Fruit fly (Drosophila melanogaster) whole organism, prepupa: ENCODE measurements around the gene CG14982.

Experiments
- Blimp-1 ChIP-seq: fragments of 200-800 bp; sonication (Bioruptor generic); optimal IDR thresholded peaks from 3 replicates; lab custom pipeline; 2017; ENCODE audit warnings: missing biosample characterization, missing genetic modification characterization, mild to moderate bottlenecking, moderate library complexity, missing genetic modification reagents
- CG10631 ChIP-seq: fragments of 200-800 bp; sonication (Bioruptor generic); optimal IDR thresholded peaks from 2 replicates; lab custom pipeline; 2016; ENCODE audit warnings: missing biosample characterization, missing genetic modification characterization
- CG11294 ChIP-seq: fragments of 200-800 bp; sonication (Bioruptor generic); IDR thresholded peaks from 2 replicates; pipeline ENCODE4 v1.3.6; 2022; ENCODE audit warnings: missing biosample characterization, missing genetic modification characterization
- CG11762 ChIP-seq: fragments of 200-800 bp; sonication (Bioruptor generic); optimal IDR thresholded peaks from 3 replicates; lab custom pipeline; 2016; ENCODE audit warnings: missing biosample characterization, missing genetic modification characterization; ENCODE audit not compliant: insufficient read depth
- CG11902 ChIP-seq: fragments of 200-800 bp; sonication (Bioruptor generic); optimal IDR thresholded peaks from 3 replicates; lab custom pipeline; 2016; ENCODE audit warnings: missing biosample characterization, missing genetic modification characterization
- CG31627 ChIP-seq: fragments of 200-800 bp; sonication (Bioruptor generic); optimal IDR thresholded peaks from 3 replicates; lab custom pipeline; 2016; ENCODE audit warnings: missing biosample characterization, missing genetic modification characterization
- CG32006 ChIP-seq: fragments of 200-800 bp; sonication (Bioruptor generic); optimal IDR thresholded peaks from 3 replicates; lab custom pipeline; 2017; ENCODE audit warnings: missing biosample characterization, mild to moderate bottlenecking, missing genetic modification characterization
- CG3919 ChIP-seq: fragments of 200-800 bp; sonication (Bioruptor generic); optimal IDR thresholded peaks from 3 replicates; lab custom pipeline; 2016; ENCODE audit warnings: missing biosample characterization, missing genetic modification characterization
- CG6276 ChIP-seq: fragments of 200-800 bp; sonication (Bioruptor generic); optimal IDR thresholded peaks from 2 replicates; lab custom pipeline; 2017; ENCODE audit warnings: missing biosample characterization, mild to moderate bottlenecking, missing genetic modification characterization
- CG6792 ChIP-seq: fragments of 200-800 bp; sonication (Bioruptor generic); optimal IDR thresholded peaks from 3 replicates; lab custom pipeline; 2016; ENCODE audit warnings: missing biosample characterization, missing genetic modification characterization
- CG6808 ChIP-seq: fragments of 200-800 bp; sonication (Bioruptor generic); optimal IDR thresholded peaks from 3 replicates; lab custom pipeline; 2017; ENCODE audit warnings: missing biosample characterization, missing genetic modification characterization, mild to moderate bottlenecking, moderate library complexity, missing genetic modification reagents
- CG6854 ChIP-seq: fragments of 200-800 bp; sonication (Bioruptor generic); optimal IDR thresholded peaks from 2 replicates; lab custom pipeline; 2017; ENCODE audit warnings: missing biosample characterization, mild to moderate bottlenecking, missing genetic modification characterization
- CG7368 ChIP-seq: fragments of 200-800 bp; sonication (Bioruptor generic); optimal IDR thresholded peaks from 3 replicates; lab custom pipeline; 2016; ENCODE audit warnings: missing biosample characterization, missing genetic modification characterization
- CG8319 ChIP-seq: fragments of 200-800 bp; sonication (Bioruptor generic); optimal IDR thresholded peaks from 3 replicates; lab custom pipeline; 2016; ENCODE audit warnings: missing biosample characterization, missing genetic modification characterization
- CG9139 ChIP-seq: fragments of 200-800 bp; sonication (Bioruptor generic); optimal IDR thresholded peaks from 3 replicates; lab custom pipeline; 2017; ENCODE audit warnings: missing biosample characterization, mild to moderate bottlenecking, missing genetic modification characterization
- Eip78C ChIP-seq: fragments of 200-800 bp; sonication (Bioruptor generic); peaks from one replicate; lab custom pipeline; 2016; ENCODE audit warnings: missing biosample characterization, missing genetic modification characterization
- Eip93F ChIP-seq: fragments of 200-800 bp; sonication (Bioruptor generic); optimal IDR thresholded peaks from 2 replicates; lab custom pipeline; 2016; ENCODE audit warnings: missing biosample characterization, mild to moderate bottlenecking, missing genetic modification characterization
- Ets96B ChIP-seq: fragments of 200-800 bp; optimal IDR thresholded peaks from 2 replicates; lab custom pipeline; 2019; ENCODE audit warnings: missing biosample characterization, mild to moderate bottlenecking, missing genetic modification characterization, moderate library complexity
- Hr38 ChIP-seq: sonication (Bioruptor generic); optimal IDR thresholded peaks from 2 replicates; lab custom pipeline; 2016; ENCODE audit warnings: missing biosample characterization, missing genetic modification characterization
- Hr39 ChIP-seq: fragments of 200-800 bp; sonication (Bioruptor generic); optimal IDR thresholded peaks from 2 replicates; lab custom pipeline; 2016; ENCODE audit warnings: missing biosample characterization, missing genetic modification characterization
- Met ChIP-seq: fragments of 200-800 bp; sonication (Bioruptor generic); optimal IDR thresholded peaks from 3 replicates; lab custom pipeline; 2016; ENCODE audit warnings: missing biosample characterization, missing genetic modification characterization
- OdsH ChIP-seq: fragments of 200-800 bp; sonication (Bioruptor generic); optimal IDR thresholded peaks from 3 replicates; lab custom pipeline; 2016; ENCODE audit warnings: missing biosample characterization, missing genetic modification characterization
- Smox ChIP-seq: fragments of 200-800 bp; sonication (Bioruptor generic); optimal IDR thresholded peaks from 3 replicates; lab custom pipeline; 2016; ENCODE audit warnings: missing biosample characterization, missing genetic modification characterization
- Sox102F ChIP-seq: fragments of 200-800 bp; sonication (Bioruptor generic); optimal IDR thresholded peaks from 2 replicates; lab custom pipeline; 2016; ENCODE audit warnings: missing biosample characterization, mild to moderate bottlenecking, missing genetic modification characterization
- Sox14 ChIP-seq: fragments of 200-800 bp; sonication (Bioruptor generic); optimal IDR thresholded peaks from 3 replicates; lab custom pipeline; 2016; ENCODE audit warnings: missing biosample characterization, missing genetic modification characterization
- achi ChIP-seq: fragments of 200-800 bp; sonication (Bioruptor generic); optimal IDR thresholded peaks from 3 replicates; lab custom pipeline; 2016; ENCODE audit warnings: missing biosample characterization, missing genetic modification characterization
- acj6 ChIP-seq: fragments of 200-800 bp; sonication (Bioruptor generic); optimal IDR thresholded peaks from 3 replicates; lab custom pipeline; 2016; ENCODE audit warnings: missing biosample characterization, missing genetic modification characterization
- cyc ChIP-seq: fragments of 200-800 bp; sonication (Bioruptor generic); optimal IDR thresholded peaks from 3 replicates; lab custom pipeline; 2016; ENCODE audit warnings: missing biosample characterization, missing genetic modification characterization
- dsx ChIP-seq: fragments of 200-800 bp; optimal IDR thresholded peaks from 3 replicates; lab custom pipeline; 2019; ENCODE audit warnings: missing biosample characterization, mild to moderate bottlenecking, missing genetic modification characterization, moderate library complexity; ENCODE audit not compliant: poor library complexity, severe bottlenecking
- eg ChIP-seq: fragments of 200-800 bp; sonication (Bioruptor generic); IDR thresholded peaks from 3 replicates; pipeline ENCODE4 v1.3.6; 2022; ENCODE audit warnings: missing biosample characterization, missing genetic modification characterization
- esn ChIP-seq: fragments of 200-800 bp; sonication (Bioruptor generic); optimal IDR thresholded peaks from 2 replicates; lab custom pipeline; 2016; ENCODE audit warnings: missing biosample characterization, mild to moderate bottlenecking, missing genetic modification characterization, moderate library complexity
- fd59A ChIP-seq: fragments of 200-800 bp; sonication (Bioruptor generic); optimal IDR thresholded peaks from 2 replicates; lab custom pipeline; 2017; ENCODE audit warnings: missing biosample characterization, mild to moderate bottlenecking, missing genetic modification characterization, missing genetic modification reagents
- fkh ChIP-seq: fragments of 200-800 bp; sonication (Bioruptor generic); optimal IDR thresholded peaks from 3 replicates; lab custom pipeline; 2017; ENCODE audit warnings: missing biosample characterization, mild to moderate bottlenecking, missing genetic modification characterization, moderate library complexity
- lz ChIP-seq: fragments of 200-800 bp; sonication (Bioruptor generic); optimal IDR thresholded peaks from 3 replicates; lab custom pipeline; 2016; ENCODE audit warnings: missing biosample characterization, missing genetic modification characterization
- net ChIP-seq: fragments of 200-800 bp; sonication (Bioruptor generic); optimal IDR thresholded peaks from 3 replicates; lab custom pipeline; 2016; ENCODE audit warnings: missing biosample characterization, missing genetic modification characterization
- pdm3 ChIP-seq: fragments of 200-800 bp; sonication (Bioruptor generic); optimal IDR thresholded peaks from 3 replicates; lab custom pipeline; 2016; ENCODE audit warnings: missing biosample characterization, missing genetic modification characterization
- salr ChIP-seq, 2 experiments: fragments of 200-800 bp; sonication (Bioruptor generic); optimal IDR thresholded peaks; 3 replicates each; lab custom pipeline; 2016 to 2018; ENCODE audit warnings: missing biosample characterization in 2 of 2, missing genetic modification characterization in 2 of 2, mild to moderate bottlenecking in 1 of 2
- spab ChIP-seq: fragments of 200-800 bp; sonication (Bioruptor generic); optimal IDR thresholded peaks from 2 replicates; lab custom pipeline; 2017; ENCODE audit warnings: missing biosample characterization, mild to moderate bottlenecking, missing genetic modification characterization, missing genetic modification reagents
- ss ChIP-seq, 2 experiments: fragments of 200-800 bp; sonication (Bioruptor generic); optimal IDR thresholded peaks; 2 replicates in 1 of 2; 3 replicates in 1 of 2; lab custom pipeline; 2017 to 2018; ENCODE audit warnings: mild to moderate bottlenecking in 2 of 2, missing biosample characterization in 2 of 2, missing genetic modification characterization in 2 of 2, moderate library complexity in 1 of 2
- svp ChIP-seq: fragments of 200-800 bp; sonication (Bioruptor generic); peaks from one replicate; lab custom pipeline; 2016; ENCODE audit warnings: missing biosample characterization, missing genetic modification characterization
- topi ChIP-seq: fragments of 200-800 bp; sonication (Bioruptor generic); optimal IDR thresholded peaks from 3 replicates; lab custom pipeline; 2016; ENCODE audit warnings: missing biosample characterization, missing genetic modification characterization
- vri ChIP-seq: fragments of 200-800 bp; sonication (Bioruptor generic); optimal IDR thresholded peaks from 3 replicates; lab custom pipeline; 2016; ENCODE audit warnings: missing biosample characterization, mild to moderate bottlenecking, missing genetic modification characterization

Gene CG14982

dm6 chr3L:3898978-3899377 is 43.5 kb upstream of the CG14982 start, which contains the start of gene Ccz1:
TSS of gene Ccz1 (minus strand) at chr3L:3899156.
- TF ChIP-seq CG6276 (GFP tag; lab: Kevin White, UChicago) (no peak), fkh (peak; percentile 100), Hr38 (GFP tag; lab: Kevin White, UChicago) (peak; percentile 35), achi (GFP tag; lab: Kevin White, UChicago) (no peak), lz (GFP tag; lab: Kevin White, UChicago) (peak; percentile 32), CG32006 (GFP tag; lab: Kevin White, UChicago) (no peak), OdsH (GFP tag; lab: Kevin White, UChicago) (peak; percentile 26), Met (GFP tag; lab: Kevin White, UChicago) (peak; percentile 27), acj6 (GFP tag; lab: Kevin White, UChicago) (peak; percentile 26), cyc (GFP tag; lab: Kevin White, UChicago) (peak; percentile 40), CG7368 (GFP tag; lab: Kevin White, UChicago) (no peak), vri (peak; percentile 20), CG9139 (GFP tag; lab: Kevin White, UChicago) (peak; percentile 4), Smox (GFP tag; lab: Kevin White, UChicago) (peak; percentile 41), eg (GFP tag; lab: Robert Waterston, UW) (no peak), pdm3 (GFP tag; lab: Kevin White, UChicago) (peak; percentile 46), dsx (GFP tag; lab: Kevin White, UChicago) (no peak), Eip78C (GFP tag; lab: Kevin White, UChicago) (peak; percentile 74), salr (GFP tag; optimal IDR thresholded peaks at IDR 0.05; lab: Kevin White, UChicago) (no peak), Hr39 (GFP tag; lab: Kevin White, UChicago) (peak; percentile 16), Sox14 (GFP tag; lab: Kevin White, UChicago) (peak; percentile 12), CG31627 (peak; percentile 44), svp (GFP tag; lab: Kevin White, UChicago) (peak; percentile 37), esn (GFP tag; lab: Kevin White, UChicago) (peak; percentile 57), CG10631 (peak; percentile 55)

dm6 chr3L:3901865-3902490 is 40.5 kb upstream of the CG14982 start:
- TF ChIP-seq dsx (GFP tag; lab: Kevin White, UChicago) (peak; percentile 69), vri (peak; percentile 5), CG6808 (peak; percentile 60), CG11294 (GFP tag; lab: Robert Waterston, UW) (no peak), topi (GFP tag; lab: Kevin White, UChicago) (no peak), CG6276 (GFP tag; lab: Kevin White, UChicago) (peak; percentile 51), spab (GFP tag; lab: Kevin White, UChicago) (peak; percentile 7), Eip78C (GFP tag; lab: Kevin White, UChicago) (peak; percentile 44), Sox14 (GFP tag; lab: Kevin White, UChicago) (peak; percentile 86), fkh (peak; percentile 49), ss (GFP tag; optimal IDR thresholded peaks at IDR 0.05; lab: Kevin White, UChicago) (peak; percentile 42 to 62)

dm6 chr3L:3902491-3903198 is 39.9 kb upstream of the CG14982 start, which contains the start of gene Ubi-p63E:
TSS of gene Ubi-p63E (minus strand) at chr3L:3903184.
- TF ChIP-seq CG10631 (peak; percentile 71), lz (GFP tag; lab: Kevin White, UChicago) (peak; percentile 77), Eip93F (GFP tag; lab: Kevin White, UChicago) (no peak), CG11902 (peak; percentile 59), Eip78C (GFP tag; lab: Kevin White, UChicago) (peak; percentile 90), CG3919 (GFP tag; lab: Kevin White, UChicago) (peak; percentile 53), CG7368 (GFP tag; lab: Kevin White, UChicago) (peak; percentile 28), CG32006 (GFP tag; lab: Kevin White, UChicago) (peak; percentile 72), esn (GFP tag; lab: Kevin White, UChicago) (peak; percentile 76), dsx (GFP tag; lab: Kevin White, UChicago) (no peak), fd59A (GFP tag; lab: Kevin White, UChicago) (peak; percentile 35), CG11762 (no peak), Blimp-1 (no peak), net (peak; percentile 65), Sox102F (peak; percentile 62), Sox14 (GFP tag; lab: Kevin White, UChicago) (no peak), Ets96B (tag; lab: Kevin White, UChicago) (peak; percentile 31), CG9139 (GFP tag; lab: Kevin White, UChicago) (peak; percentile 55), CG6854 (GFP tag; lab: Kevin White, UChicago) (peak; percentile 29), spab (GFP tag; lab: Kevin White, UChicago) (peak; percentile 51), CG8319 (peak; percentile 30), pdm3 (GFP tag; lab: Kevin White, UChicago) (peak; percentile 75), fkh (no peak), CG6792 (GFP tag; lab: Kevin White, UChicago) (peak; percentile 58), Hr39 (GFP tag; lab: Kevin White, UChicago) (peak; percentile 66), eg (GFP tag; lab: Robert Waterston, UW) (no peak)
